Fruit fly (Drosophila melanogaster) whole organism, embryonic: ENCODE data around the gene HHEX.

Experiments
- ATbp ChIP-seq: fragments of 200-800 bp; sonication (Bioruptor generic); optimal IDR thresholded peaks from 2 replicates; lab custom pipeline; 2017; ENCODE audit warnings: missing biosample characterization, mild to moderate bottlenecking, missing genetic modification characterization, missing genetic modification reagents
- CG10274 ChIP-seq: fragments of 200-800 bp; sonication (Bioruptor generic); optimal IDR thresholded peaks from 3 replicates; lab custom pipeline; 2017; ENCODE audit warnings: missing biosample characterization, mild to moderate bottlenecking, missing genetic modification characterization
- CG10462 ChIP-seq: fragments of 200-800 bp; sonication (Bioruptor generic); optimal IDR thresholded peaks from 2 replicates; lab custom pipeline; 2016; ENCODE audit warnings: missing biosample characterization, missing genetic modification characterization
- CG10959 ChIP-seq: fragments of 200-800 bp; sonication (Bioruptor generic); IDR thresholded peaks from 2 replicates; pipeline ENCODE4 v1.3.6; 2022; ENCODE audit warnings: missing biosample characterization, missing genetic modification characterization
- CG11695 ChIP-seq: fragments of 200-800 bp; sonication (Bioruptor generic); IDR thresholded peaks from 3 replicates; pipeline ENCODE4 v1.3.6; 2022; ENCODE audit warnings: missing biosample characterization, missing genetic modification characterization
- CG12942 ChIP-seq: fragments of 200-800 bp; sonication (Bioruptor generic); optimal IDR thresholded peaks from 3 replicates; lab custom pipeline; 2016; ENCODE audit warnings: missing biosample characterization, missing genetic modification characterization
- CG14441 ChIP-seq: fragments of 200-800 bp; sonication (Bioruptor generic); IDR thresholded peaks from 2 replicates; pipeline ENCODE4 v1.3.6; 2022; ENCODE audit warnings: missing biosample characterization, missing genetic modification characterization
- CG14710 ChIP-seq: fragments of 200-800 bp; sonication (Bioruptor generic); optimal IDR thresholded peaks from 3 replicates; lab custom pipeline; 2019; ENCODE audit warnings: missing biosample characterization, mild to moderate bottlenecking, missing genetic modification characterization, moderate library complexity
- CG17359 ChIP-seq: fragments of 200-800 bp; sonication (Bioruptor generic); optimal IDR thresholded peaks from 3 replicates; lab custom pipeline; 2018; ENCODE audit warnings: missing biosample characterization, mild to moderate bottlenecking, missing genetic modification characterization, moderate library complexity
- CG2889 ChIP-seq: fragments of 200-800 bp; sonication (Bioruptor generic); IDR thresholded peaks from 3 replicates; pipeline ENCODE4 v1.3.6; 2022; ENCODE audit warnings: missing biosample characterization, missing genetic modification characterization
- CG3407 ChIP-seq: fragments of 200-800 bp; sonication (Bioruptor generic); optimal IDR thresholded peaks from 2 replicates; lab custom pipeline; 2018; ENCODE audit warnings: missing biosample characterization, mild to moderate bottlenecking, missing genetic modification characterization
- CG4404 ChIP-seq: fragments of 200-800 bp; sonication (Bioruptor generic); IDR thresholded peaks from 2 replicates; pipeline ENCODE4 v1.3.6; 2022; ENCODE audit warnings: missing biosample characterization, missing genetic modification characterization
- CG7271 ChIP-seq: fragments of 200-800 bp; sonication (Bioruptor generic); optimal IDR thresholded peaks from 2 replicates; lab custom pipeline; 2018; ENCODE audit warnings: missing biosample characterization, mild to moderate bottlenecking, missing genetic modification characterization, moderate library complexity
- CG9215 ChIP-seq: fragments of 200-800 bp; sonication (Bioruptor generic); IDR thresholded peaks from 2 replicates; pipeline ENCODE4 v1.3.6; 2022; ENCODE audit warnings: missing biosample characterization, missing genetic modification characterization
- CG9797 ChIP-seq: fragments of 200-800 bp; sonication (Bioruptor generic); optimal IDR thresholded peaks from 3 replicates; lab custom pipeline; 2018; ENCODE audit warnings: missing biosample characterization, mild to moderate bottlenecking, missing genetic modification characterization
- D ChIP-seq, 2 experiments: fragments of 200-800 bp in 1 of 2; fragments of >200 bp in 1 of 2; sonication (Bioruptor generic) in 1 of 2; optimal IDR thresholded peaks; 2 replicates in 1 of 2; 3 replicates in 1 of 2; lab custom pipeline; 2017; ENCODE audit warnings: mild to moderate bottlenecking in 1 of 2, missing biosample characterization in 1 of 2, missing genetic modification characterization in 1 of 2, missing genetic modification reagents in 1 of 2
- Ets65A ChIP-seq: fragments of 200-800 bp; sonication (Bioruptor generic); peaks from one replicate; lab custom pipeline; 2016; ENCODE audit warnings: missing biosample characterization, missing genetic modification characterization
- Fer1 ChIP-seq: fragments of 200-800 bp; sonication (Bioruptor generic); optimal IDR thresholded peaks from 2 replicates; lab custom pipeline; 2017; ENCODE audit warnings: missing biosample characterization, mild to moderate bottlenecking, missing genetic modification characterization
- Fer2 ChIP-seq: fragments of 200-800 bp; sonication (Bioruptor generic); optimal IDR thresholded peaks from 2 replicates; lab custom pipeline; 2018; ENCODE audit warnings: missing biosample characterization, mild to moderate bottlenecking, missing genetic modification characterization, moderate library complexity
- GATAe ChIP-seq: fragments of 200-800 bp; sonication (Bioruptor generic); conservative IDR thresholded peaks from 2 replicates; pipeline ENCODE4 v1.3.6; 2022; ENCODE audit warnings: missing biosample characterization, missing genetic modification characterization
- H2.0 ChIP-seq: fragments of 200-800 bp; sonication (Bioruptor generic); IDR thresholded peaks from 2 replicates; pipeline ENCODE4 v1.3.6; 2022; ENCODE audit warnings: missing biosample characterization, missing genetic modification characterization
- Hand ChIP-seq: fragments of 200-800 bp; sonication (Bioruptor generic); optimal IDR thresholded peaks from 2 replicates; lab custom pipeline; 2017; ENCODE audit warnings: mild to moderate bottlenecking, missing biosample characterization, missing genetic modification reagents, missing genetic modification characterization
- Kr ChIP-seq: fragments of 200-800 bp; sonication (Bioruptor generic); optimal IDR thresholded peaks from 2 replicates; lab custom pipeline; 2017; ENCODE audit warnings: missing biosample characterization, mild to moderate bottlenecking, missing genetic modification characterization
- NC2α ChIP-seq: fragments of 200-800 bp; sonication (Bioruptor generic); optimal IDR thresholded peaks from 2 replicates; lab custom pipeline; 2016; ENCODE audit warnings: missing biosample characterization, missing genetic modification characterization
- Nf-YB ChIP-seq: fragments of 200-800 bp; sonication (Bioruptor generic); optimal IDR thresholded peaks from 3 replicates; lab custom pipeline; 2019; ENCODE audit warnings: missing biosample characterization, mild to moderate bottlenecking, missing genetic modification characterization, moderate library complexity
- Nf-YC ChIP-seq: fragments of 200-800 bp; optimal IDR thresholded peaks from 3 replicates; lab custom pipeline; 2019; ENCODE audit warnings: missing biosample characterization, mild to moderate bottlenecking, missing genetic modification characterization, moderate library complexity
- Side ChIP-seq: fragments of 200-800 bp; sonication (Bioruptor generic); optimal IDR thresholded peaks from 2 replicates; lab custom pipeline; 2016; ENCODE audit warnings: missing biosample characterization, missing genetic modification characterization
- Xbp1 ChIP-seq: fragments of 200-800 bp; sonication (Bioruptor generic); optimal IDR thresholded peaks from 3 replicates; lab custom pipeline; 2016; ENCODE audit warnings: missing biosample characterization, mild to moderate bottlenecking, missing genetic modification characterization
- bowl ChIP-seq: fragments of 200-800 bp; sonication (Bioruptor generic); IDR thresholded peaks from 2 replicates; pipeline ENCODE4 v1.3.6; 2022; ENCODE audit warnings: missing biosample characterization, missing genetic modification characterization
- cg ChIP-seq: fragments of 200-800 bp; sonication (Bioruptor generic); optimal IDR thresholded peaks from 3 replicates; lab custom pipeline; 2019; ENCODE audit warnings: missing biosample characterization, mild to moderate bottlenecking, missing genetic modification characterization, moderate library complexity
- chn ChIP-seq: fragments of 200-800 bp; sonication (Bioruptor generic); optimal IDR thresholded peaks from 2 replicates; lab custom pipeline; 2016; ENCODE audit warnings: missing biosample characterization, missing genetic modification characterization
- cwo ChIP-seq: fragments of 200-800 bp; sonication (Bioruptor generic); optimal IDR thresholded peaks from 3 replicates; lab custom pipeline; 2017; ENCODE audit warnings: missing biosample characterization, missing genetic modification characterization, mild to moderate bottlenecking, moderate library complexity, missing genetic modification reagents
- gem ChIP-seq: fragments of 200-800 bp; sonication (Bioruptor generic); optimal IDR thresholded peaks from 2 replicates; lab custom pipeline; 2019; ENCODE audit warnings: missing biosample characterization, mild to moderate bottlenecking, missing genetic modification characterization, moderate library complexity
- hkb ChIP-seq, 2 experiments: fragments of 200-800 bp in 1 of 2; fragments of >200 bp in 1 of 2; sonication (Bioruptor generic) in 1 of 2; IDR thresholded peaks in 1 of 2; optimal IDR thresholded peaks in 1 of 2; 2 replicates each; pipeline versions ENCODE4 v1.3.6 to Lab custom; 2017 to 2022; ENCODE audit warnings: missing biosample characterization in 1 of 2, missing genetic modification characterization in 1 of 2
- jing ChIP-seq: fragments of 200-800 bp; sonication (Bioruptor generic); optimal IDR thresholded peaks from 2 replicates; lab custom pipeline; 2018; ENCODE audit warnings: missing biosample characterization, mild to moderate bottlenecking, missing genetic modification characterization
- kah ChIP-seq: fragments of 200-800 bp; sonication (Bioruptor generic); optimal IDR thresholded peaks from 2 replicates; lab custom pipeline; 2018; ENCODE audit warnings: missing biosample characterization, mild to moderate bottlenecking, missing genetic modification characterization
- ken ChIP-seq: fragments of 200-800 bp; sonication (Bioruptor generic); IDR thresholded peaks from 3 replicates; pipeline ENCODE4 v1.3.6; 2022; ENCODE audit warnings: missing biosample characterization, missing genetic modification characterization
- mirr ChIP-seq: fragments of 200-800 bp; sonication (Bioruptor generic); optimal IDR thresholded peaks from 3 replicates; lab custom pipeline; 2018; ENCODE audit warnings: missing biosample characterization, mild to moderate bottlenecking, missing genetic modification characterization
- nom ChIP-seq: fragments of 200-800 bp; sonication (Bioruptor generic); optimal IDR thresholded peaks from 2 replicates; lab custom pipeline; 2017; ENCODE audit warnings: missing biosample characterization, missing genetic modification characterization, mild to moderate bottlenecking, moderate library complexity, missing genetic modification reagents
- pnt ChIP-seq: fragments of 200-800 bp; sonication (Bioruptor generic); optimal IDR thresholded peaks from 3 replicates; lab custom pipeline; 2016; ENCODE audit warnings: missing biosample characterization, missing genetic modification characterization
- seq ChIP-seq: fragments of 200-800 bp; sonication (Bioruptor generic); IDR thresholded peaks from 2 replicates; pipeline ENCODE4 v1.3.6; 2022; ENCODE audit warnings: missing biosample characterization, missing genetic modification characterization
- twi ChIP-seq: fragments of 200-800 bp; optimal IDR thresholded peaks from 2 replicates; lab custom pipeline; 2019; ENCODE audit warnings: missing biosample characterization, mild to moderate bottlenecking, missing genetic modification characterization, moderate library complexity
- vnd ChIP-seq: fragments of 200-800 bp; sonication (Bioruptor generic); IDR thresholded peaks from 3 replicates; pipeline ENCODE4 v1.3.6; 2022; ENCODE audit warnings: missing biosample characterization, missing genetic modification characterization; ENCODE audit not compliant: partially characterized antibody

HHEX gene

dm6 chr3R:21078211-21078610 lies 2.5 kb downstream of the HHEX start (continued):
- TF ChIP-seq hkb (optimal IDR thresholded peaks at IDR 0.05; lab: Kevin White, UChicago), result no peak
- TF ChIP-seq hkb (GFP tag; IDR thresholded peaks at IDR 0.05; lab: Robert Waterston, UW), result no peak
- no peak for TF ChIP-seq CG7271
- TF ChIP-seq Hand (GFP tag; lab: Kevin White, UChicago), result no peak
- TF ChIP-seq seq (GFP tag; lab: Robert Waterston, UW), result no peak
- TF ChIP-seq vnd (GFP tag; lab: Robert Waterston, UW), result peak; percentile 55; the same call in 2 of the 3 replicates
- TF ChIP-seq ken (GFP tag; lab: Robert Waterston, UW), result no peak
- TF ChIP-seq CG17359 (tag; lab: Kevin White, UChicago), result no peak
- no peak for TF ChIP-seq NC2α (GFP tag; lab: Kevin White, UChicago)
- no peak for TF ChIP-seq H2.0 (GFP tag; lab: Robert Waterston, UW)
- peak; percentile 11 for TF ChIP-seq cwo (GFP tag; lab: Kevin White, UChicago)
- TF ChIP-seq CG2889 (GFP tag; lab: Robert Waterston, UW), result no peak
- no peak for TF ChIP-seq twi (tag; lab: Kevin White, UChicago)
- TF ChIP-seq Nf-YC (tag; lab: Kevin White, UChicago), result no peak
- TF ChIP-seq D (optimal IDR thresholded peaks at IDR 0.05; lab: Kevin White, UChicago), result no peak
- no peak for TF ChIP-seq D (GFP tag; optimal IDR thresholded peaks at IDR 0.05; lab: Kevin White, UChicago)
- TF ChIP-seq kah (GFP tag; lab: Kevin White, UChicago), result no peak
- TF ChIP-seq CG11695, result no peak
- no peak for TF ChIP-seq CG14441 (GFP tag; lab: Robert Waterston, UW)
- TF ChIP-seq gem (tag; lab: Kevin White, UChicago), result no peak
- TF ChIP-seq CG3407 (GFP tag; lab: Kevin White, UChicago), result no peak
- TF ChIP-seq pnt (GFP tag; lab: Kevin White, UChicago), result no peak
- no peak for TF ChIP-seq CG10462
- TF ChIP-seq nom (GFP tag; lab: Kevin White, UChicago), result no peak
- TF ChIP-seq CG9215 (GFP tag; lab: Robert Waterston, UW), result no peak
- no peak for TF ChIP-seq CG12942 (GFP tag; lab: Kevin White, UChicago)
- TF ChIP-seq Fer1 (GFP tag; lab: Kevin White, UChicago), result no peak
- no peak for TF ChIP-seq CG9797 (GFP tag; lab: Kevin White, UChicago)
- no peak for TF ChIP-seq CG10274 (GFP tag; lab: Kevin White, UChicago)
- no peak for TF ChIP-seq CG10959 (GFP tag; lab: Robert Waterston, UW)
- no peak for TF ChIP-seq Fer2 (tag; lab: Kevin White, UChicago)
- TF ChIP-seq jing, result no peak
- TF ChIP-seq Side (GFP tag; lab: Kevin White, UChicago), result no peak
- no peak for TF ChIP-seq ATbp
- no peak for TF ChIP-seq bowl (GFP tag; lab: Robert Waterston, UW)
- TF ChIP-seq CG14710 (tag; lab: Kevin White, UChicago), result no peak

dm6 chr3R:21077577-21077976 lies 3.1 kb downstream of the HHEX start:
- no peak for TF ChIP-seq Fer2 (tag; lab: Kevin White, UChicago)
- TF ChIP-seq GATAe (GFP tag; lab: Robert Waterston, UW), result peak; percentile 57; the same call in 1 of the 2 replicates
- TF ChIP-seq mirr, result peak; percentile 13
- TF ChIP-seq chn (GFP tag; lab: Kevin White, UChicago), result no peak
- TF ChIP-seq cg (GFP tag; lab: Kevin White, UChicago), result peak; percentile 1
- TF ChIP-seq Xbp1, result no peak
- TF ChIP-seq CG4404 (GFP tag; lab: Robert Waterston, UW), result no peak
- TF ChIP-seq Nf-YC (tag; lab: Kevin White, UChicago), result peak; percentile 92
- TF ChIP-seq Kr, result no peak
- TF ChIP-seq Nf-YB (GFP tag; lab: Kevin White, UChicago), result peak; percentile 89
- peak; percentile 23 for TF ChIP-seq Ets65A (GFP tag; lab: Kevin White, UChicago)
